Worm (Caenorhabditis elegans) whole organism, L3 larva: ENCODE data around the gene K10D11.3.
A peak's percentile ranks its signal among the peaks of the same experiment; 100 is the strongest.

Source experiments
- ZK546.5 ChIP-seq: sonication (generic microtip); optimal IDR thresholded peaks from 2 replicates; lab custom pipeline; 2017; ENCODE audit warnings: missing biosample characterization, missing genetic modification characterization
- ama-1 ChIP-seq: fragments of 150-350 bp; optimal IDR thresholded peaks from 2 replicates; lab custom pipeline; 2018
- ceh-28 ChIP-seq: fragments of 150-350 bp; optimal IDR thresholded peaks from 2 replicates; lab custom pipeline; 2014; ENCODE audit warnings: missing biosample characterization, missing genetic modification reagents, missing genetic modification characterization
- ceh-9 ChIP-seq: sonication (generic microtip); optimal IDR thresholded peaks from 2 replicates; lab custom pipeline; 2018; ENCODE audit warnings: missing biosample characterization, missing genetic modification characterization
- daf-12 ChIP-seq: fragments of 150-350 bp; optimal IDR thresholded peaks from 2 replicates; lab custom pipeline; 2014; ENCODE audit warnings: missing biosample characterization, missing genetic modification reagents, missing genetic modification characterization
- egl-5 ChIP-seq: fragments of 150-350 bp; optimal IDR thresholded peaks from 2 replicates; lab custom pipeline; 2017; ENCODE audit warnings: missing biosample characterization, missing genetic modification reagents, missing genetic modification characterization, inconsistent platforms
- elt-1 ChIP-seq: fragments of 150-350 bp; optimal IDR thresholded peaks from 2 replicates; lab custom pipeline; 2014; ENCODE audit warnings: missing biosample characterization, missing genetic modification characterization
- elt-2 ChIP-seq: sonication (generic microtip); optimal IDR thresholded peaks from 2 replicates; lab custom pipeline; 2016; ENCODE audit warnings: missing genetic modification reagents, mild to moderate bottlenecking, missing genetic modification characterization, missing compliant biosample characterization
- elt-3 ChIP-seq, 3 experiments: fragments of 150-350 bp in 1 of 3; sonication (generic microtip) in 2 of 3; optimal IDR thresholded peaks; 2 replicates in 2 of 3; 4 replicates in 1 of 3; lab custom pipeline; 2014 to 2017; ENCODE audit warnings: missing biosample characterization in 3 of 3, missing genetic modification characterization in 3 of 3
- fkh-2 ChIP-seq: fragments of 150-350 bp; optimal IDR thresholded peaks from 2 replicates; lab custom pipeline; 2014; ENCODE audit warnings: missing biosample characterization, missing genetic modification reagents, missing genetic modification characterization
- fos-1 ChIP-seq: fragments of 150-350 bp; optimal IDR thresholded peaks from 2 replicates; lab custom pipeline; 2014; ENCODE audit warnings: missing biosample characterization, missing genetic modification characterization
- lsy-12 ChIP-seq: sonication (generic microtip); optimal IDR thresholded peaks from 2 replicates; lab custom pipeline; 2016; ENCODE audit warnings: mild to moderate bottlenecking, missing genetic modification characterization, missing compliant biosample characterization
- mdl-1 ChIP-seq: fragments of 150-350 bp; optimal IDR thresholded peaks from 2 replicates; lab custom pipeline; 2014; ENCODE audit warnings: missing biosample characterization, missing genetic modification characterization
- mml-1 ChIP-seq: fragments of 150-350 bp; sonication (generic microtip); optimal IDR thresholded peaks from 3 replicates; lab custom pipeline; 2014; ENCODE audit warnings: missing biosample characterization, missing genetic modification characterization
- nfya-1 ChIP-seq: sonication (generic microtip); optimal IDR thresholded peaks from 2 replicates; lab custom pipeline; 2017; ENCODE audit warnings: missing genetic modification characterization, mild to moderate bottlenecking, missing compliant biosample characterization, antibody characterized with exemption, moderate library complexity; ENCODE audit not compliant: insufficient read depth
- nhr-237 ChIP-seq: fragments of 150-350 bp; optimal IDR thresholded peaks from 2 replicates; lab custom pipeline; 2014; ENCODE audit warnings: missing biosample characterization, missing genetic modification characterization
- nhr-25 ChIP-seq: sonication (generic microtip); optimal IDR thresholded peaks from 2 replicates; lab custom pipeline; 2017; ENCODE audit warnings: missing biosample characterization, missing genetic modification characterization
- nhr-28 ChIP-seq: fragments of 150-350 bp; optimal IDR thresholded peaks from 2 replicates; lab custom pipeline; 2014; ENCODE audit warnings: missing biosample characterization, missing genetic modification characterization
- nhr-43 ChIP-seq: sonication (generic microtip); optimal IDR thresholded peaks from 2 replicates; lab custom pipeline; 2016; ENCODE audit warnings: mild to moderate bottlenecking, missing genetic modification characterization, missing compliant biosample characterization; ENCODE audit not compliant: poor library complexity, severe bottlenecking
- nhr-67 ChIP-seq: fragments of 150-350 bp; optimal IDR thresholded peaks from 2 replicates; lab custom pipeline; 2014; ENCODE audit warnings: missing biosample characterization, missing genetic modification characterization
- nhr-76 ChIP-seq: fragments of 150-350 bp; sonication (generic microtip); optimal IDR thresholded peaks from 5 replicates; lab custom pipeline; 2014; ENCODE audit warnings: missing biosample characterization, missing genetic modification characterization
- pha-4 ChIP-seq: fragments of 150-350 bp; optimal IDR thresholded peaks from 2 replicates; lab custom pipeline; 2014; ENCODE audit warnings: missing biosample characterization, missing genetic modification reagents, missing genetic modification characterization
- pqm-1 ChIP-seq: fragments of 150-350 bp; optimal IDR thresholded peaks from 2 replicates; lab custom pipeline; 2017; ENCODE audit warnings: missing biosample characterization, missing genetic modification characterization, inconsistent platforms
- skn-1 ChIP-seq: fragments of 150-350 bp; optimal IDR thresholded peaks from 2 replicates; lab custom pipeline; 2014; ENCODE audit warnings: missing biosample characterization, missing genetic modification characterization
- tbx-2 ChIP-seq: sonication (generic microtip); optimal IDR thresholded peaks from 2 replicates; lab custom pipeline; 2016; ENCODE audit warnings: mild to moderate bottlenecking, missing genetic modification characterization, missing compliant biosample characterization
- unc-62 ChIP-seq: fragments of 150-350 bp; sonication (generic microtip); optimal IDR thresholded peaks from 4 replicates; lab custom pipeline; 2014; ENCODE audit warnings: missing biosample characterization, missing genetic modification reagents, missing genetic modification characterization
- ztf-11 ChIP-seq: fragments of 150-350 bp; optimal IDR thresholded peaks from 2 replicates; lab custom pipeline; 2014; ENCODE audit warnings: missing biosample characterization, missing genetic modification characterization
- ztf-4 ChIP-seq: fragments of 150-350 bp; optimal IDR thresholded peaks from 2 replicates; lab custom pipeline; 2014; ENCODE audit warnings: missing biosample characterization, missing genetic modification characterization

K10D11.3 gene

DNA sequence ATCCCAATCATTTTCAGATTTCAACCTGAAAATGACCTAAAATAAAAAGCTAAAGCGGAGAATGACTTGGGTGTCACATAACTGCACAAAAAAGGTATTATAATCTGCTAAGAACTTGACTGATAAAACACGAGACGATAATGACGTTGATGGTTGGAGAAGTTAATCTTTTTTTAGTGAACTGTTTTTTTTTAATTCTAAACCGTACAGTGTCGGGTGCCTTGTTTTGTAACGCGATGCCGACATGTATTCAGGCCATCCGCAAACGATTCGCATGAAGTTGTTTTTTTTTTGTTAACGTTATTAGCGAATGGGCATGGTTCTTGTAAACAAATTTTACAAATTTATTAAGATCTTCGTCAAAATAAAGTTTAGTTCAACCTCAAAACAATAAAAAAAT, 3.4 kb upstream of the K10D11.3 start, which contains the start of gene K10D11.6:
Gene K10D11.6, minus strand, starts transcription at position 101 of the 400 bp plus-strand sequence.
- TF ChIP-seq elt-2 (tag; lab: Kevin White, UChicago) (peak; percentile 46), nhr-67 (tag; lab: Kevin White, UChicago) (no peak), nhr-25 (tag; lab: Kevin White, UChicago) (no peak), elt-3 (tag; optimal IDR thresholded peaks at IDR 0.05; lab: Kevin White, UChicago) (no peak), pqm-1 (tag; lab: Kevin White, UChicago) (peak; percentile 15), lsy-12 (tag; lab: Kevin White, UChicago) (no peak), mdl-1 (no peak)
- TF ChIP-seq, all 47 proteins: peak for 2

DNA sequence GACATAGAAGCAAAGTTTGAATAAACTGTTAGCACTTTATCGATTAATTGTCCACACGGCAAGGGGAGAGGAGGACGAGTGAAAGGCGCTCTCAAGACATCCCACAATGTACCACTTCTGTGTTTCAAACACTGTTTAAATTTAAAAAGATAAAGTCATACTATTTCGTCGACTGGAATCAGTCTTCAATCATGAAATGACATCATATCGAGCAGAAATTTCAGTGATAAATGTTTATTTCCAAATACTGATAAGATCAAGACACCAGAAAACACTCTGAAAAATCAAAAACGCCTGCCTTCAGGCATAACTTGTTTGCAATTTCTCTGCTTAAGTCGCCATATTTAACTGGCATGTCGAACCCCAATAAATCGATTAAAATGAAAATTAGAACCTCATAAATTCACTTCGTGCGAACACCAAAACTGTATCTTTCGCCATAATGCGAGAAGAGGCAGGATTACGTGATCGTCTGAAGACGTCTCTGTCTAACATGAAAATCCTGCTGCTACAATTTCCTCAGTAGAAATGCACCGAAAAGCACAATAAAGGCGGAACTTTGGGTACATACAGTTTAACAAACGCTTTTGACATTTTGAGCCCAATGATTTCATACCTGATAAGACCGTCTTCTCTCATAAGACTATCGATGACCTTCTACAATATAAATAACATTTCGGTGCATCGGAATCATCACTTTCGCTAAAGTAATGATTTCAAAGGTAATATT, 7.5 kb downstream of the K10D11.3 start, which contains the start of gene K10D11.2:
Gene K10D11.2, plus strand, starts transcription at position 680 of the 730 bp plus-strand sequence.
- TF ChIP-seq pqm-1 (tag; lab: Kevin White, UChicago) = peak; percentile 51
- TF ChIP-seq lsy-12 (tag; lab: Kevin White, UChicago) = no peak
- TF ChIP-seq elt-2 (tag; lab: Kevin White, UChicago) = peak; percentile 82

DNA sequence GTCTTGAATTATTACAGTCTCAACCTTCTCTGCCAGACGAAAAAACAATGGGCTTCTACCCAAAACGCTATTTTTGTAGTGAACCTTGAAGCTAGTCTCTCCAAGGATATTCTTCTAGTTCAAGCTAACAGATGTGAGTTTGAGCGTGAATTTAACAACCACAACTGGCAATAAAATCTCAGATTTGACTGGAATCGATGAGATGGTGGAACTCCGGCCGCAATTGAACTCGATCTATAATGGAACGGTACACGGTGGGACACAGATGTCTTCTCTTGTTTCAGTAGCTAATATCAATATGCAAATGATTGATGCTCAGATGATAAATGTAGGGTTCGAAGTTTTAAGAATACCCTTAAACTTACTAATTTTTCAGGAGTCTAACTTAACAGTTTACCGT, 8.3 kb downstream of the K10D11.3 start:
- no peak for TF ChIP-seq ZK546.5 (tag; lab: Kevin White, UChicago)
- no peak for TF ChIP-seq fos-1 (tag; lab: Kevin White, UChicago)
- no peak for TF ChIP-seq ztf-11
- TF ChIP-seq skn-1 = no peak
- no peak for TF ChIP-seq tbx-2 (tag; lab: Kevin White, UChicago)
- TF ChIP-seq pha-4 (tag; lab: Kevin White, UChicago) = no peak
- TF ChIP-seq ztf-4 (tag; lab: Kevin White, UChicago) = no peak
- TF ChIP-seq nhr-76 (tag; lab: Kevin White, UChicago) = no peak
- TF ChIP-seq nfya-1 (tag; lab: Kevin White, UChicago) = no peak
- no peak for TF ChIP-seq egl-5 (tag; lab: Kevin White, UChicago)
- TF ChIP-seq nhr-28 (tag; lab: Kevin White, UChicago) = no peak
- TF ChIP-seq, all 47 proteins: peak for 0

DNA sequence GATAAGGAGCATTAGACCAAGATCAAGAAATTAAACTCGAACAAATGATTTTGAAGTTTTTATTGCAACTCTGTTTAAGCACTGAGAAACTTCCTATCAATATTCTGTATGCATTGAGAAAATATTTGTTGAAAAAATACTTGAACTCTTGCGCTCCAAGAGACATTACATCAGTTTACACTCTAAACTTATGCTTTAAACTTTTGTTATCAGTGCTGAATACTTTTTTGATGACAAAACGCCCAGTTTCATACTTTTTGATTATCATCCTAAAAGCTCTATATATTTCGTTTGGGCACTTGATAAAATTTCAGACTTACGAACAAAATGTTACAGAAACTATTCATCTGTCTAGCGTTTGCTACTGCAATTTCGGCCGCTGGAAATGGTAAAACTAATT, 10.0 kb downstream of the K10D11.3 start, which contains the start of gene dod-17:
Gene dod-17, plus strand, starts transcription at position 323 of the 400 bp plus-strand sequence.
- TF ChIP-seq ztf-4 (tag; lab: Kevin White, UChicago) (no peak), elt-2 (tag; lab: Kevin White, UChicago) (peak; percentile 51)

DNA sequence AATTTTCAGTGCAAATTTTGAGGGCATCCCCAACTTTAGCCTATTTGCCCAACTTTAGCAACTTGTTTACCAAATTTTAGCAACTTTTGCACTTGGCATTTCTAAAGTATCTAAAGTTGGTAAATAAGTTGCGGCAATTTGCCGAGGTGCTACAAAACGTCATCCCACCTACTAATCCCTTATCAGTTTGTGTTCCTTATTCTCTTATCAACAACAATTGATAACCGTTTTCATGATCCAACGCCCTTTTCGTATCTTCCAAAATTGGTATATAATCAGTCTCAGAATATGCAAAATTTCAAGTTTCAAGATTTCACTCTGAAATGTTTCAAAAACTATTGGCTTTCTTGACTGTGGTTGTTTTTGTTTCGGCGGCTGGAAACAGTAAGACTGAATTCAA, 12.6 kb downstream of the K10D11.3 start, which contains the start of gene F55G11.4:
Gene F55G11.4, plus strand, starts transcription at position 289 of the 400 bp plus-strand sequence.
- no peak for TF ChIP-seq fos-1 (tag; lab: Kevin White, UChicago)
- TF ChIP-seq ama-1 (lab: Kevin White, UChicago) = no peak
- TF ChIP-seq elt-1 (tag; lab: Kevin White, UChicago) = no peak
- no peak for TF ChIP-seq ceh-28
- peak; percentile 35 for TF ChIP-seq pqm-1 (tag; lab: Kevin White, UChicago)
- no peak for TF ChIP-seq lsy-12 (tag; lab: Kevin White, UChicago)
- TF ChIP-seq elt-2 (tag; lab: Kevin White, UChicago) = peak; percentile 67

DNA sequence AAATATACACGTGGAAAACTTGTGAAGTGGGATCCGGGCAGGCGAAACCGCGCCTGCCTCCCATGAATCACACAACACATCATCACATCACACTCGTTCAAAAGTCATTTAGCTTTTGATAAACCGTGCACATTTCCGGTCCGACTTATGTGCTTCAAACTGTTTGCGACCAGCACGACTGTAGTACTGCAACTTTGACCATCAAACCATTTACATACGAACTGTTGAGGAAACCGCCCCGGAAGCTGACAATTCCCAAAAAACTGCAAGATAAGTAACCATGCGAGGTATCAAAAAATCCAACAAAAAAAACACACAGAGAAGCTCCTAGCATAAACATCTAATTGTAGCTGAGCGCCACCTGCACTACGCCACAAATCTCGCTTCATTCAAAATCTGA, 13.2 kb downstream of the K10D11.3 start:
- TF ChIP-seq nhr-237 (no peak), unc-62 (no peak), daf-12 (no peak), mml-1 (tag; lab: Kevin White, UChicago) (no peak), elt-2 (tag; lab: Kevin White, UChicago) (no peak), nhr-43 (tag; lab: Kevin White, UChicago) (no peak), ztf-11 (no peak), pha-4 (tag; lab: Kevin White, UChicago) (no peak), fkh-2 (no peak), tbx-2 (tag; lab: Kevin White, UChicago) (no peak), nhr-76 (tag; lab: Kevin White, UChicago) (no peak), ceh-9 (no peak)
- TF ChIP-seq, all 47 proteins: peak for 0
